Fruit fly (Drosophila melanogaster): ENCODE results near the gene CG32409.

DNA sequence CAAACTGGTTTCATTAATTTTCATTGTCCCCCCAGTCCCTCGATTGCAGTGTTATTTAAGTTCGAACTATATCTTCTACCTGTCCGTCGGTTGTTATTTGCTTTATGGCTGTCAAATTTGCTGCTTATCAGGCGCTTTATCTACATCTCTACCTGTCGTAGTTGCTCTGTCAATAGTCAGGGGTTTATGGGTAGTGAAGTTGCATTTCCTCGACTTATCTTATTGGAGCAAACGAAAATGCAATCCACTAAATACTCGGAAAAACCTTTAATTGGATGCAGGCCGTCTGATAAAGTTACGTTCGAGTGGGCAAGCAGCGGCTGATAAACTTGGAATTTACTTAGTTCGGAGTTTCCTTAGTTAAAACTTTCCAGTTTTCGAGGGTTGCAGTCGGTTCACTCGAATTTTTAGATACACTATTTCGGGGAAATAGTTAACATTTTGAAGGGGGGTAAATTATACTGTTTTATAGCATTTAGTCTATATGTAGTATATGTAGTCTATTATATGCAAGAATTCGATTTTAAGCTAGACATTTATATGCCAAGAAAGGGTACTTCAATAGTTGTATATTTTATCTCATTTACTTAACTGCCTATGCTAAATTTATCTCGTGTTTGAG is 47.9 kb downstream of the CG32409 start:
- TF ChIP-seq psq (optimal IDR thresholded peaks at IDR 0.05) (no peak), insv (optimal IDR thresholded peaks at IDR 0.05) (no peak)
